Worm (Caenorhabditis elegans) whole organism, L2 larva: Measurements from ENCODE around the gene srx-33.

ENCODE experiments used
- C34F6.9 ChIP-seq: fragments of 150-350 bp; optimal IDR thresholded peaks from 2 replicates; lab custom pipeline; 2014; ENCODE audit warnings: missing biosample characterization, missing genetic modification characterization
- R02D3.7 ChIP-seq: fragments of 150-350 bp; optimal IDR thresholded peaks from 2 replicates; lab custom pipeline; 2014; ENCODE audit warnings: missing biosample characterization, missing genetic modification characterization
- Y55F3AM.14 ChIP-seq: fragments of 200-800 bp; sonication (Bioruptor generic); optimal IDR thresholded peaks from 2 replicates; lab custom pipeline; 2018; ENCODE audit warnings: mild to moderate bottlenecking, missing genetic modification characterization, missing compliant biosample characterization
- alr-1 ChIP-seq: fragments of 150-350 bp; optimal IDR thresholded peaks from 2 replicates; lab custom pipeline; 2014; ENCODE audit warnings: missing biosample characterization, missing genetic modification characterization
- aly-2 ChIP-seq: fragments of 150-350 bp; optimal IDR thresholded peaks from 2 replicates; lab custom pipeline; 2014; ENCODE audit warnings: missing biosample characterization, missing genetic modification characterization
- blmp-1 ChIP-seq: sonication (generic microtip); optimal IDR thresholded peaks from 2 replicates; lab custom pipeline; 2017; ENCODE audit warnings: missing genetic modification characterization, mild to moderate bottlenecking, missing compliant biosample characterization, antibody characterized with exemption, moderate library complexity; ENCODE audit not compliant: insufficient read depth
- ceh-16 ChIP-seq: fragments of 150-350 bp; optimal IDR thresholded peaks from 2 replicates; lab custom pipeline; 2014; ENCODE audit warnings: missing biosample characterization, missing genetic modification characterization
- crh-2 ChIP-seq: sonication (generic microtip); optimal IDR thresholded peaks from 2 replicates; lab custom pipeline; 2017; ENCODE audit warnings: missing biosample characterization, missing genetic modification characterization
- dmd-4 ChIP-seq: sonication (generic microtip); optimal IDR thresholded peaks from 2 replicates; lab custom pipeline; 2017; ENCODE audit warnings: missing biosample characterization, missing genetic modification characterization
- elt-1 ChIP-seq: fragments of 150-350 bp; optimal IDR thresholded peaks from 2 replicates; lab custom pipeline; 2014; ENCODE audit warnings: missing biosample characterization, missing genetic modification characterization
- fos-1 ChIP-seq: fragments of 150-350 bp; optimal IDR thresholded peaks from 2 replicates; lab custom pipeline; 2014; ENCODE audit warnings: missing biosample characterization, missing genetic modification characterization
- gmeb-1 ChIP-seq: fragments of 150-350 bp; optimal IDR thresholded peaks from 2 replicates; lab custom pipeline; 2014; ENCODE audit warnings: missing biosample characterization, missing genetic modification characterization
- lin-11 ChIP-seq: fragments of 150-350 bp; sonication (generic microtip); optimal IDR thresholded peaks from 2 replicates; lab custom pipeline; 2014; ENCODE audit warnings: missing biosample characterization, missing genetic modification characterization, inconsistent platforms, mixed read lengths
- lin-13 ChIP-seq: fragments of 150-350 bp; optimal IDR thresholded peaks from 2 replicates; lab custom pipeline; 2014; ENCODE audit warnings: missing biosample characterization, missing genetic modification reagents, missing genetic modification characterization
- lin-39 ChIP-seq: fragments of 150-350 bp; optimal IDR thresholded peaks from 2 replicates; lab custom pipeline; 2014; ENCODE audit warnings: missing biosample characterization, missing genetic modification reagents, missing genetic modification characterization
- lsy-2 ChIP-seq, 2 experiments: fragments of 150-350 bp in 1 of 2; sonication (generic microtip) in 1 of 2; optimal IDR thresholded peaks; 2 replicates each; lab custom pipeline; 2014 to 2017; ENCODE audit warnings: missing biosample characterization in 2 of 2, missing genetic modification characterization in 2 of 2
- mab-5 ChIP-seq: fragments of 150-350 bp; optimal IDR thresholded peaks from 2 replicates; lab custom pipeline; 2014; ENCODE audit warnings: missing biosample characterization, missing genetic modification characterization
- mbf-1 ChIP-seq: sonication (generic microtip); optimal IDR thresholded peaks from 2 replicates; lab custom pipeline; 2017; ENCODE audit warnings: missing biosample characterization, missing genetic modification characterization
- nhr-10 ChIP-seq: sonication (generic microtip); optimal IDR thresholded peaks from 2 replicates; lab custom pipeline; 2017; ENCODE audit warnings: missing biosample characterization, missing genetic modification characterization
- nhr-12 ChIP-seq: fragments of 150-350 bp; optimal IDR thresholded peaks from 2 replicates; lab custom pipeline; 2014; ENCODE audit warnings: missing biosample characterization, missing genetic modification characterization
- nhr-21 ChIP-seq: fragments of 150-350 bp; optimal IDR thresholded peaks from 2 replicates; lab custom pipeline; 2014; ENCODE audit warnings: missing biosample characterization, missing genetic modification characterization
- nhr-237 ChIP-seq: fragments of 150-350 bp; optimal IDR thresholded peaks from 2 replicates; lab custom pipeline; 2014; ENCODE audit warnings: missing biosample characterization, missing genetic modification characterization
- nhr-6 ChIP-seq: fragments of 150-350 bp; optimal IDR thresholded peaks from 2 replicates; lab custom pipeline; 2014; ENCODE audit warnings: missing biosample characterization, missing genetic modification characterization
- peb-1 ChIP-seq: fragments of 150-350 bp; optimal IDR thresholded peaks from 2 replicates; lab custom pipeline; 2014; ENCODE audit warnings: missing biosample characterization, missing genetic modification characterization
- sem-4 ChIP-seq: fragments of 150-350 bp; optimal IDR thresholded peaks from 2 replicates; lab custom pipeline; 2014; ENCODE audit warnings: missing biosample characterization, missing genetic modification reagents, missing genetic modification characterization
- skn-1 ChIP-seq: sonication (generic microtip); optimal IDR thresholded peaks from 2 replicates; lab custom pipeline; 2017; ENCODE audit warnings: missing biosample characterization, missing genetic modification characterization
- sma-3 ChIP-seq: sonication (generic microtip); optimal IDR thresholded peaks from 2 replicates; lab custom pipeline; 2016; ENCODE audit warnings: missing genetic modification reagents, missing genetic modification characterization, missing compliant biosample characterization
- sma-9 ChIP-seq, 2 experiments: fragments of 150-350 bp in 1 of 2; sonication (generic microtip) in 1 of 2; optimal IDR thresholded peaks; 2 replicates each; lab custom pipeline; 2014 to 2016; ENCODE audit warnings: missing genetic modification characterization in 2 of 2, mild to moderate bottlenecking in 1 of 2, missing biosample characterization in 1 of 2, missing compliant biosample characterization in 1 of 2, missing genetic modification reagents in 1 of 2, moderate library complexity in 1 of 2
- snpc-4 ChIP-seq: fragments of 150-350 bp; optimal IDR thresholded peaks from 2 replicates; lab custom pipeline; 2014; ENCODE audit warnings: missing biosample characterization, missing genetic modification characterization
- unc-39 ChIP-seq: fragments of 150-350 bp; optimal IDR thresholded peaks from 2 replicates; lab custom pipeline; 2014; ENCODE audit warnings: missing biosample characterization, missing genetic modification characterization
- unc-55 ChIP-seq: fragments of 150-350 bp; sonication (generic microtip); optimal IDR thresholded peaks from 3 replicates; lab custom pipeline; 2014; ENCODE audit warnings: missing biosample characterization, missing genetic modification reagents, missing genetic modification characterization
- unc-62 ChIP-seq: fragments of 150-350 bp; optimal IDR thresholded peaks from 2 replicates; lab custom pipeline; 2014; ENCODE audit warnings: missing biosample characterization, missing genetic modification reagents, missing genetic modification characterization
- zag-1 ChIP-seq: fragments of 150-350 bp; optimal IDR thresholded peaks from 2 replicates; lab custom pipeline; 2014; ENCODE audit warnings: missing biosample characterization, missing genetic modification characterization
- ztf-11 ChIP-seq: sonication (generic microtip); optimal IDR thresholded peaks from 2 replicates; lab custom pipeline; 2017; ENCODE audit warnings: missing biosample characterization, missing genetic modification characterization
- ztf-4 ChIP-seq: fragments of 150-350 bp; optimal IDR thresholded peaks from 2 replicates; lab custom pipeline; 2014; ENCODE audit warnings: missing biosample characterization, missing genetic modification characterization

Gene srx-33

DNA sequence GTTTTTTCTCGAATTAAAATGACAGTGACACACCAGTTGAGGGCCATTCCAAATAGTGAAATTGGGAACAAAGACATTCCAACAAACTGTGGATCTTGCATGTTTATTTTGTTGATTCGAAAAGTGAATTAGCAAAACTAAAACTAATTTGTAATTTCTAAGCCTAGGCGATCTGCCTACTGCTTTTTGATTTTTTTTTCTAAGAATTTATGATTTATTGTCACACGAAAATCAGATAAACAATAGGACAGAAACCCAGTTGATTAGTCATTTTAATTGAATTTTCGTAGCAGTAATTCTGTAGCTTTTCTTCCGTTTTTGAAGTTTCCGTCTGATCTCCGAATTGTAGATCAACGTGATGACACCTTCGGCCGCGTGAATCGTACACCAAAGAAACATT lies at the start of gene srx-33:
Gene srx-33, minus strand, starts transcription at position 101 of the 400 bp plus-strand sequence.
- TF ChIP-seq mab-5 (tag; lab: Kevin White, UChicago) (no peak), lin-11 (tag; lab: Kevin White, UChicago) (no peak), nhr-21 (tag; lab: Kevin White, UChicago) (no peak), dmd-4 (tag; lab: Kevin White, UChicago) (no peak), C34F6.9 (tag; lab: Kevin White, UChicago) (no peak), nhr-237 (tag; lab: Kevin White, UChicago) (no peak), aly-2 (tag; lab: Kevin White, UChicago) (no peak), ztf-4 (no peak), sma-3 (GFP tag; lab: Kevin White, UChicago) (no peak), nhr-6 (tag; lab: Kevin White, UChicago) (no peak), lin-13 (GFP tag; lab: Kevin White, UChicago) (no peak), zag-1 (tag; lab: Kevin White, UChicago) (no peak), skn-1 (tag; lab: Kevin White, UChicago) (no peak), unc-39 (tag; lab: Kevin White, UChicago) (no peak), Y55F3AM.14 (GFP tag; lab: Kevin White, UChicago) (no peak)

DNA sequence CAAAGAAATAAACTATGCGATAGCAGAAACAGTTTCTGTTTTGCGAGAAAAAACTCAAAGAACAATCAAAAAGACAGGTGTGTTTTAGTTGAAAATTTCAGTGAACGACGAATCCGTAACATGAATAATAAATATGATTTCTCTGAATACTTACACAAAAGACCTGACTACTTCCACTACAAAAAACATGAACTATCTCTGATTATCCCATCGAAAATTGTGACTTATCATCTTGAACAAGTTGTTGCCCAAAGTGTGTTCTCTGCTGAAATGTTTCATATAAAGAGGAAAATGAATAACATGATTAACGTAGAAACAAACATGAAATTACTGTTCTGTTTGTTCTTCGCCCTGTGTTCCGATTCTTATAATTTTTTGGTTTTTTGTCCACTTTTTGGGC lies 48.0 kb upstream of the srx-33 start, which contains the start of gene ugt-36:
Gene ugt-36, plus strand, starts transcription at position 301 of the 400 bp plus-strand sequence.
- TF ChIP-seq snpc-4 (tag; lab: Kevin White, UChicago) (no peak), nhr-21 (tag; lab: Kevin White, UChicago) (no peak), unc-62 (GFP tag; lab: Kevin White, UChicago) (no peak), sma-9 (GFP tag; optimal IDR thresholded peaks at IDR 0.05; lab: Kevin White, UChicago) (no peak), sma-9 (tag; optimal IDR thresholded peaks at IDR 0.05; lab: Kevin White, UChicago) (no peak), Y55F3AM.14 (GFP tag; lab: Kevin White, UChicago) (no peak), lin-13 (GFP tag; lab: Kevin White, UChicago) (no peak), ztf-11 (tag; lab: Kevin White, UChicago) (no peak), alr-1 (tag; lab: Kevin White, UChicago) (no peak), ztf-4 (no peak), lsy-2 (tag; optimal IDR thresholded peaks at IDR 0.05; lab: Kevin White, UChicago) (no peak), peb-1 (tag; lab: Kevin White, UChicago) (no peak), mbf-1 (no peak), fos-1 (tag; lab: Kevin White, UChicago) (no peak), skn-1 (tag; lab: Kevin White, UChicago) (no peak), crh-2 (tag; lab: Kevin White, UChicago) (no peak)

DNA sequence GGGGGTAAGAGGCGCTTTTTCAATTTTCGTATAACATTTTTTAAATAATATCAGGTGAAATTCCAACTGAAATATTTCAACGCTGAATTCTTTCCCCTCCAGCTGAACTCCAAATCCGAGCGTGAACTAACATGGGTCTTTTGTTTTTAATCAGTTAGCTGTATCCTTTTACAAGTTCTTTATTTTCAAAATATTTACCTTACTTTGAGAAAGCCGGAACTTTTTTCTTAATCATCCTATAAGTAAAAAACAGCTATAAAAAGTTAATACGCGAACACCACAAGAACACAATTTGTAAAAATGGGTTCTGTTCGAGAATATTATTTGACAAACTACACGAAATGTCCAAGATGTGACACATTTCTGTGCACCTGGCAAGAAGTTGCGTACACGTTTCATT lies 45.5 kb upstream of the srx-33 start, which contains the start of gene srh-83:
Gene srh-83, plus strand, starts transcription at position 301 of the 400 bp plus-strand sequence.
- no peak for TF ChIP-seq aly-2 (tag; lab: Kevin White, UChicago)
- TF ChIP-seq ceh-16 (tag; lab: Kevin White, UChicago) = no peak
- no peak for TF ChIP-seq blmp-1 (tag; lab: Kevin White, UChicago)
- no peak for TF ChIP-seq lsy-2 (tag; optimal IDR thresholded peaks at IDR 0.05; lab: Kevin White, UChicago)
- TF ChIP-seq nhr-237 (tag; lab: Kevin White, UChicago) = no peak

DNA sequence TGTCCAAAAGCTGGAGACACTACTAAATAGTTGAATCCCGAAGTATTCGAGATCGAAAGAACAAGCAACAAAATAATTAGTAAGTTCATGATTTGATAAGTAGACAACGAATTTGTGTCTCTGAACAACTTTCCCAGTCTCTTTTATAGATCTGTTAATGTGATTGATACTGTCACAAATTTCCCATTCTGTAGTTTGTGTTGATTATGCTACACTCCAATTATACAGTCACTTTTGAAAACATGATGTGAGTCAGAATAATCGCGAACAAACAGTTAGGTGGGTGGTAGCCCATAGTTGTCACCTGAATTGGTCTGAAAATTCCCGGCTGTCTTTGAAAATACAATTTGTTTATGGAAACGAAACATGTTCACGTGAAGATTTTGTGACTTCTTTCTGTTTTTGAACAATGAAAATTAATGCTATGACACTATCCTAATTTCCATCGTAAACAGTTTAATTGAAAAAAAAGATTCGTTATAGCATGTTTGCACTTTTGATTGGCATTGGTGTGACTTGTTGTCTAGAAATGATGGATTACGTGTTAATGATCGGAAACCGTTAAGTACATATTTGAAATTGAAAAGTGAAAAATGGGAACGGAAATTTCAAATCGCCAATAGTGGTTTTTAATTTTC lies 44.9 kb upstream of the srx-33 start, which contains the start of gene ugt-41:
Gene ugt-41, minus strand, starts transcription at position 119 of the 638 bp plus-strand sequence.
- TF ChIP-seq sem-4 (tag; lab: Kevin White, UChicago) (no peak), snpc-4 (tag; lab: Kevin White, UChicago) (no peak), lin-39 (no peak), R02D3.7 (tag; lab: Kevin White, UChicago) (no peak), mab-5 (tag; lab: Kevin White, UChicago) (no peak), nhr-6 (tag; lab: Kevin White, UChicago) (no peak), skn-1 (tag; lab: Kevin White, UChicago) (no peak), lsy-2 (tag; optimal IDR thresholded peaks at IDR 0.05; lab: Kevin White, UChicago) (no peak), sma-3 (GFP tag; lab: Kevin White, UChicago) (peak; percentile 3), unc-55 (no peak), elt-1 (no peak), sma-9 (GFP tag; optimal IDR thresholded peaks at IDR 0.05; lab: Kevin White, UChicago) (peak; percentile 34), sma-9 (tag; optimal IDR thresholded peaks at IDR 0.05; lab: Kevin White, UChicago) (no peak), Y55F3AM.14 (GFP tag; lab: Kevin White, UChicago) (no peak), nhr-10 (no peak), aly-2 (tag; lab: Kevin White, UChicago) (no peak), nhr-12 (tag; lab: Kevin White, UChicago) (no peak), gmeb-1 (tag; lab: Kevin White, UChicago) (no peak)
